Fruit fly (Drosophila melanogaster): Measurements from ENCODE around the gene beat-Vc.

dm6 chr3R:12783152-12783551, at the start of gene beat-Vc:
- TF ChIP-seq Vsx2 (GFP tag; optimal IDR thresholded peaks at IDR 0.05; ENCODE audit: partially characterized antibody) (no peak), jim (GFP tag; optimal IDR thresholded peaks at IDR 0.05) (no peak), fru (GFP tag; optimal IDR thresholded peaks at IDR 0.05) (no peak), lola (GFP tag; optimal IDR thresholded peaks at IDR 0.05) (no peak)

All from whole organism, wandering third instar larva.